Fruit fly (Drosophila melanogaster) whole organism, wandering third instar larva: ENCODE measurements around the gene Fife.

Source experiments
- Abd-B ChIP-seq: fragments of >200 bp; optimal IDR thresholded peaks from 2 replicates; lab custom pipeline; 2017; ENCODE audit warnings: missing biosample characterization, missing genetic modification characterization
- CG9705 ChIP-seq: fragments of 200-800 bp; sonication (Bioruptor generic); optimal IDR thresholded peaks from 2 replicates; lab custom pipeline; 2018; ENCODE audit warnings: missing biosample characterization, mild to moderate bottlenecking, missing genetic modification characterization
- Dfd ChIP-seq: fragments of >200 bp; optimal IDR thresholded peaks from 2 replicates; lab custom pipeline; 2017; ENCODE audit warnings: missing biosample characterization, missing genetic modification characterization
- Hr78 ChIP-seq: fragments of >200 bp; optimal IDR thresholded peaks from 2 replicates; lab custom pipeline; 2017; ENCODE audit warnings: missing biosample characterization, missing genetic modification characterization
- N ChIP-seq: fragments of >200 bp; optimal IDR thresholded peaks from 2 replicates; lab custom pipeline; 2018; ENCODE audit warnings: missing biosample characterization, missing external identifiers, missing genetic modification characterization
- Vsx2 ChIP-seq: fragments of 200-300, 225-300 bp; sonication (Bioruptor generic); optimal IDR thresholded peaks from 2 replicates; lab custom pipeline; 2018; ENCODE audit warnings: missing biosample characterization, missing genetic modification characterization; ENCODE audit not compliant: partially characterized antibody
- dsf ChIP-seq: sonication (Bioruptor generic); optimal IDR thresholded peaks from 2 replicates; lab custom pipeline; 2016; ENCODE audit warnings: missing biosample characterization, missing genetic modification characterization, borderline replicate concordance
- foxo ChIP-seq, 2 experiments: fragments of 200-800 bp; sonication (Bioruptor generic); optimal IDR thresholded peaks; 2 replicates in 1 of 2; 3 replicates in 1 of 2; lab custom pipeline; 2016 to 2017; ENCODE audit warnings: missing biosample characterization in 2 of 2, missing genetic modification characterization in 2 of 2
- rgr ChIP-seq: fragments of 200-800 bp; sonication (Bioruptor generic); optimal IDR thresholded peaks from 3 replicates; lab custom pipeline; 2016; ENCODE audit warnings: missing biosample characterization, mild to moderate bottlenecking, missing genetic modification characterization
- sage ChIP-seq: fragments of 200-800 bp; sonication (Bioruptor generic); optimal IDR thresholded peaks from 2 replicates; lab custom pipeline; 2016; ENCODE audit warnings: missing biosample characterization, mild to moderate bottlenecking, missing genetic modification characterization
- usp ChIP-seq: fragments of >200 bp; optimal IDR thresholded peaks from 2 replicates; lab custom pipeline; 2017; ENCODE audit warnings: missing biosample characterization, missing genetic modification characterization
- woc ChIP-seq: sonication (Bioruptor generic); optimal IDR thresholded peaks from 2 replicates; lab custom pipeline; 2016; ENCODE audit warnings: missing biosample characterization, mild to moderate bottlenecking, missing genetic modification characterization

- TF ChIP-seq dsf (GFP tag; lab: Kevin White, UChicago) (no peak), N (GFP tag; lab: Kevin White, UChicago) (no peak), usp (no peak), Abd-B (GFP tag; lab: Kevin White, UChicago) (no peak), woc (GFP tag; lab: Kevin White, UChicago) (no peak), Vsx2 (GFP tag; lab: Kevin White, UChicago) (no peak), foxo (GFP tag; optimal IDR thresholded peaks at IDR 0.05; lab: Kevin White, UChicago) (no peak), rgr (GFP tag; lab: Kevin White, UChicago) (no peak), Hr78 (GFP tag; lab: Kevin White, UChicago) (no peak), CG9705 (GFP tag; lab: Kevin White, UChicago) (no peak), sage (GFP tag; lab: Kevin White, UChicago) (no peak), Dfd (GFP tag; lab: Kevin White, UChicago) (no peak)
Measured at dm6 chr3L:2659339-2659738, 52.2 kb downstream of the Fife start, which contains the start of gene CG33233.
